Worm (Caenorhabditis elegans) whole organism, midembryonic: ENCODE measurements around the gene C33F10.4.

Source experiments
- T22C8.4 ChIP-seq: fragments of 200-800 bp; sonication (Bioruptor generic); IDR thresholded peaks from 2 replicates; pipeline ENCODE4 v1.3.6; 2022; ENCODE audit warnings: missing genetic modification characterization, missing compliant biosample characterization
- cog-1 ChIP-seq: sonication (generic microtip); optimal IDR thresholded peaks from 2 replicates; lab custom pipeline; 2016; ENCODE audit warnings: missing genetic modification characterization, missing compliant biosample characterization
- flt-1 ChIP-seq: fragments of 200-800 bp; sonication (Bioruptor generic); IDR thresholded peaks from 2 replicates; pipeline ENCODE4 v1.3.6; 2022; ENCODE audit warnings: missing genetic modification characterization, missing compliant biosample characterization
- med-1 ChIP-seq: sonication (generic microtip); optimal IDR thresholded peaks from 2 replicates; lab custom pipeline; 2017; ENCODE audit warnings: missing genetic modification characterization, mild to moderate bottlenecking, missing compliant biosample characterization, antibody characterized with exemption, missing genetic modification reagents; ENCODE audit not compliant: insufficient read depth
- ref-1 ChIP-seq: fragments of 200-800 bp; sonication (Bioruptor generic); conservative IDR thresholded peaks from 2 replicates; pipeline ENCODE4 v1.3.6; 2022; ENCODE audit warnings: missing genetic modification reagents, missing genetic modification characterization, missing compliant biosample characterization
- tab-1 ChIP-seq: fragments of 200-800 bp; sonication (Bioruptor generic); IDR thresholded peaks from 2 replicates; pipeline ENCODE4 v1.3.6; 2022; ENCODE audit warnings: missing genetic modification characterization, missing compliant biosample characterization
- ztf-23 ChIP-seq: fragments of 200-800 bp; sonication (Bioruptor generic); IDR thresholded peaks from 2 replicates; pipeline ENCODE4 v1.3.6; 2022; ENCODE audit warnings: missing genetic modification reagents, missing genetic modification characterization, missing compliant biosample characterization
- ztf-29 ChIP-seq: fragments of 200-800 bp; sonication (Bioruptor generic); IDR thresholded peaks from 2 replicates; pipeline ENCODE4 v1.3.6; 2022; ENCODE audit warnings: missing genetic modification reagents, missing genetic modification characterization, missing compliant biosample characterization

DNA sequence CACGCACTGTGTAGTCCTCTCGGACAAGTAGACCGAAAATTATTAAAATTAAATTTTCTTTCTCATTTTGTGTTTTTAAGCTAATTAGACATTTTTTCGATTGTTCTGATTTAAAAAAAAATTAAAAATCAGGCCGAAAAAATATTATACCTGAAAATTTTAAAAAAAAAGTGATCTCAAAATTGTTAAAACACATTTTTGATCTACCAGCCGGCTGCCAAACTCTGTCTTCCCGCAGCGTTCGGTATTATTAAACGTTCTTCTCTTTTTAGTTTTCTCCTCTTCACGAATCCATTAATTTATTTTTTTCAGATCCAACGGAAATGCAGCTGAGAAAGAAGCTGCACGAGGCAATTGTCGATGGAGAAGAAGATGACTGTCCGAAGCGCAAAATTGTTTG lies 42.4 kb upstream of the C33F10.4 start, which contains the start of gene C27D9.1:
- no peak for TF ChIP-seq flt-1 (GFP tag; lab: Robert Waterston, UW)
- no peak for TF ChIP-seq cog-1 (tag; lab: Kevin White, UChicago)
- TF ChIP-seq ztf-29, result no peak
- no peak for TF ChIP-seq med-1 (GFP tag; lab: Kevin White, UChicago)
- no peak for TF ChIP-seq ref-1
- TF ChIP-seq T22C8.4 (GFP tag; lab: Robert Waterston, UW), result no peak
- TF ChIP-seq tab-1 (GFP tag; lab: Robert Waterston, UW), result no peak
- no peak for TF ChIP-seq ztf-23 (GFP tag; lab: Robert Waterston, UW)
